Fruit fly (Drosophila melanogaster) whole organism, prepupa: ENCODE data around the gene fh.
A peak's percentile ranks its signal among the peaks of the same experiment; 100 is the strongest.

Source experiments
- CG10631 ChIP-seq: fragments of 200-800 bp; sonication (Bioruptor generic); optimal IDR thresholded peaks from 2 replicates; lab custom pipeline; 2016; ENCODE audit warnings: missing biosample characterization, missing genetic modification characterization
- CG10669 ChIP-seq: fragments of 200-800 bp; sonication (Bioruptor generic); optimal IDR thresholded peaks from 3 replicates; lab custom pipeline; 2018; ENCODE audit warnings: missing biosample characterization, mild to moderate bottlenecking, missing genetic modification characterization, moderate library complexity
- CG11294 ChIP-seq: fragments of 200-800 bp; sonication (Bioruptor generic); IDR thresholded peaks from 2 replicates; pipeline ENCODE4 v1.3.6; 2022; ENCODE audit warnings: missing biosample characterization, missing genetic modification characterization
- CG11762 ChIP-seq: fragments of 200-800 bp; sonication (Bioruptor generic); optimal IDR thresholded peaks from 3 replicates; lab custom pipeline; 2016; ENCODE audit warnings: missing biosample characterization, missing genetic modification characterization; ENCODE audit not compliant: insufficient read depth
- CG11902 ChIP-seq: fragments of 200-800 bp; sonication (Bioruptor generic); optimal IDR thresholded peaks from 3 replicates; lab custom pipeline; 2016; ENCODE audit warnings: missing biosample characterization, missing genetic modification characterization
- CG15336 ChIP-seq: fragments of 200-800 bp; sonication (Bioruptor generic); IDR thresholded peaks from 2 replicates; pipeline ENCODE4 v1.3.6; 2022; ENCODE audit warnings: missing biosample characterization, missing genetic modification characterization
- CG1621 ChIP-seq: fragments of 200-800 bp; sonication (Bioruptor generic); optimal IDR thresholded peaks from 3 replicates; lab custom pipeline; 2018; ENCODE audit warnings: missing biosample characterization, mild to moderate bottlenecking, missing genetic modification characterization
- CG16779 ChIP-seq: fragments of 200-800 bp; sonication (Bioruptor generic); optimal IDR thresholded peaks from 3 replicates; lab custom pipeline; 2017; ENCODE audit warnings: missing biosample characterization, mild to moderate bottlenecking, missing genetic modification characterization
- CG3032 ChIP-seq: fragments of 200-800 bp; optimal IDR thresholded peaks from 2 replicates; lab custom pipeline; 2019; ENCODE audit warnings: missing biosample characterization, mild to moderate bottlenecking, missing genetic modification characterization, moderate library complexity
- CG31627 ChIP-seq: fragments of 200-800 bp; sonication (Bioruptor generic); optimal IDR thresholded peaks from 3 replicates; lab custom pipeline; 2016; ENCODE audit warnings: missing biosample characterization, missing genetic modification characterization
- CG32006 ChIP-seq: fragments of 200-800 bp; sonication (Bioruptor generic); optimal IDR thresholded peaks from 3 replicates; lab custom pipeline; 2017; ENCODE audit warnings: missing biosample characterization, mild to moderate bottlenecking, missing genetic modification characterization
- CG3919 ChIP-seq: fragments of 200-800 bp; sonication (Bioruptor generic); optimal IDR thresholded peaks from 3 replicates; lab custom pipeline; 2016; ENCODE audit warnings: missing biosample characterization, missing genetic modification characterization
- CG4318 ChIP-seq: fragments of 200-800 bp; sonication (Bioruptor generic); optimal IDR thresholded peaks from 3 replicates; lab custom pipeline; 2017; ENCODE audit warnings: missing biosample characterization, mild to moderate bottlenecking, missing genetic modification characterization
- CG6276 ChIP-seq: fragments of 200-800 bp; sonication (Bioruptor generic); optimal IDR thresholded peaks from 2 replicates; lab custom pipeline; 2017; ENCODE audit warnings: missing biosample characterization, mild to moderate bottlenecking, missing genetic modification characterization
- CG6792 ChIP-seq: fragments of 200-800 bp; sonication (Bioruptor generic); optimal IDR thresholded peaks from 3 replicates; lab custom pipeline; 2016; ENCODE audit warnings: missing biosample characterization, missing genetic modification characterization
- CG6808 ChIP-seq: fragments of 200-800 bp; sonication (Bioruptor generic); optimal IDR thresholded peaks from 3 replicates; lab custom pipeline; 2017; ENCODE audit warnings: missing biosample characterization, missing genetic modification characterization, mild to moderate bottlenecking, moderate library complexity, missing genetic modification reagents
- CG7368 ChIP-seq: fragments of 200-800 bp; sonication (Bioruptor generic); optimal IDR thresholded peaks from 3 replicates; lab custom pipeline; 2016; ENCODE audit warnings: missing biosample characterization, missing genetic modification characterization
- CG8119 ChIP-seq: fragments of 200-800 bp; sonication (Bioruptor generic); IDR thresholded peaks from 3 replicates; pipeline ENCODE4 v1.3.6; 2022; ENCODE audit warnings: missing biosample characterization, missing genetic modification characterization
- CG8319 ChIP-seq: fragments of 200-800 bp; sonication (Bioruptor generic); optimal IDR thresholded peaks from 3 replicates; lab custom pipeline; 2016; ENCODE audit warnings: missing biosample characterization, missing genetic modification characterization
- CG8632 ChIP-seq: fragments of 200-800 bp; sonication (Bioruptor generic); optimal IDR thresholded peaks from 3 replicates; lab custom pipeline; 2016; ENCODE audit warnings: missing biosample characterization, missing genetic modification characterization
- CG9139 ChIP-seq: fragments of 200-800 bp; sonication (Bioruptor generic); optimal IDR thresholded peaks from 3 replicates; lab custom pipeline; 2017; ENCODE audit warnings: missing biosample characterization, mild to moderate bottlenecking, missing genetic modification characterization
- Ets21C ChIP-seq: fragments of 200-800 bp; sonication (Bioruptor generic); optimal IDR thresholded peaks from 3 replicates; lab custom pipeline; 2016; ENCODE audit warnings: missing biosample characterization, missing genetic modification characterization
- Ets96B ChIP-seq: fragments of 200-800 bp; optimal IDR thresholded peaks from 2 replicates; lab custom pipeline; 2019; ENCODE audit warnings: missing biosample characterization, mild to moderate bottlenecking, missing genetic modification characterization, moderate library complexity
- Gug ChIP-seq: fragments of 200-800 bp; sonication (Bioruptor generic); IDR thresholded peaks from 2 replicates; pipeline ENCODE4 v1.3.6; 2022; ENCODE audit warnings: missing biosample characterization, missing genetic modification characterization
- Hr38 ChIP-seq: sonication (Bioruptor generic); optimal IDR thresholded peaks from 2 replicates; lab custom pipeline; 2016; ENCODE audit warnings: missing biosample characterization, missing genetic modification characterization
- Hr4 ChIP-seq: fragments of 200-800 bp; sonication (Bioruptor generic); optimal IDR thresholded peaks from 3 replicates; lab custom pipeline; 2016; ENCODE audit warnings: missing biosample characterization, missing genetic modification characterization
- Lpt ChIP-seq: fragments of 200-800 bp; sonication (Bioruptor generic); optimal IDR thresholded peaks from 3 replicates; lab custom pipeline; 2016; ENCODE audit warnings: missing biosample characterization, missing genetic modification characterization
- Met ChIP-seq: fragments of 200-800 bp; sonication (Bioruptor generic); optimal IDR thresholded peaks from 3 replicates; lab custom pipeline; 2016; ENCODE audit warnings: missing biosample characterization, missing genetic modification characterization
- OdsH ChIP-seq: fragments of 200-800 bp; sonication (Bioruptor generic); optimal IDR thresholded peaks from 3 replicates; lab custom pipeline; 2016; ENCODE audit warnings: missing biosample characterization, missing genetic modification characterization
- Sox102F ChIP-seq: fragments of 200-800 bp; sonication (Bioruptor generic); optimal IDR thresholded peaks from 2 replicates; lab custom pipeline; 2016; ENCODE audit warnings: missing biosample characterization, mild to moderate bottlenecking, missing genetic modification characterization
- Sox14 ChIP-seq: fragments of 200-800 bp; sonication (Bioruptor generic); optimal IDR thresholded peaks from 3 replicates; lab custom pipeline; 2016; ENCODE audit warnings: missing biosample characterization, missing genetic modification characterization
- Sox15 ChIP-seq: fragments of 200-800 bp; sonication (Bioruptor generic); optimal IDR thresholded peaks from 3 replicates; lab custom pipeline; 2016; ENCODE audit warnings: missing biosample characterization, missing genetic modification characterization
- achi ChIP-seq: fragments of 200-800 bp; sonication (Bioruptor generic); optimal IDR thresholded peaks from 3 replicates; lab custom pipeline; 2016; ENCODE audit warnings: missing biosample characterization, missing genetic modification characterization
- acj6 ChIP-seq: fragments of 200-800 bp; sonication (Bioruptor generic); optimal IDR thresholded peaks from 3 replicates; lab custom pipeline; 2016; ENCODE audit warnings: missing biosample characterization, missing genetic modification characterization
- dac ChIP-seq: fragments of 200-800 bp; sonication (Bioruptor generic); optimal IDR thresholded peaks from 2 replicates; lab custom pipeline; 2017; ENCODE audit warnings: missing biosample characterization, mild to moderate bottlenecking, missing genetic modification characterization
- dsx ChIP-seq: fragments of 200-800 bp; optimal IDR thresholded peaks from 3 replicates; lab custom pipeline; 2019; ENCODE audit warnings: missing biosample characterization, mild to moderate bottlenecking, missing genetic modification characterization, moderate library complexity; ENCODE audit not compliant: poor library complexity, severe bottlenecking
- eg ChIP-seq: fragments of 200-800 bp; sonication (Bioruptor generic); IDR thresholded peaks from 3 replicates; pipeline ENCODE4 v1.3.6; 2022; ENCODE audit warnings: missing biosample characterization, missing genetic modification characterization
- esn ChIP-seq: fragments of 200-800 bp; sonication (Bioruptor generic); optimal IDR thresholded peaks from 2 replicates; lab custom pipeline; 2016; ENCODE audit warnings: missing biosample characterization, mild to moderate bottlenecking, missing genetic modification characterization, moderate library complexity
- fd59A ChIP-seq: fragments of 200-800 bp; sonication (Bioruptor generic); optimal IDR thresholded peaks from 2 replicates; lab custom pipeline; 2017; ENCODE audit warnings: missing biosample characterization, mild to moderate bottlenecking, missing genetic modification characterization, missing genetic modification reagents
- fd85E ChIP-seq: fragments of 200-800 bp; sonication (Bioruptor generic); optimal IDR thresholded peaks from 3 replicates; lab custom pipeline; 2016; ENCODE audit warnings: missing biosample characterization, missing genetic modification characterization
- fkh ChIP-seq: fragments of 200-800 bp; sonication (Bioruptor generic); optimal IDR thresholded peaks from 3 replicates; lab custom pipeline; 2017; ENCODE audit warnings: missing biosample characterization, mild to moderate bottlenecking, missing genetic modification characterization, moderate library complexity
- lz ChIP-seq: fragments of 200-800 bp; sonication (Bioruptor generic); optimal IDR thresholded peaks from 3 replicates; lab custom pipeline; 2016; ENCODE audit warnings: missing biosample characterization, missing genetic modification characterization
- net ChIP-seq: fragments of 200-800 bp; sonication (Bioruptor generic); optimal IDR thresholded peaks from 3 replicates; lab custom pipeline; 2016; ENCODE audit warnings: missing biosample characterization, missing genetic modification characterization
- pdm3 ChIP-seq: fragments of 200-800 bp; sonication (Bioruptor generic); optimal IDR thresholded peaks from 3 replicates; lab custom pipeline; 2016; ENCODE audit warnings: missing biosample characterization, missing genetic modification characterization
- salr ChIP-seq, 2 experiments: fragments of 200-800 bp; sonication (Bioruptor generic); optimal IDR thresholded peaks; 3 replicates each; lab custom pipeline; 2016 to 2018; ENCODE audit warnings: missing biosample characterization in 2 of 2, missing genetic modification characterization in 2 of 2, mild to moderate bottlenecking in 1 of 2
- ss ChIP-seq, 2 experiments: fragments of 200-800 bp; sonication (Bioruptor generic); optimal IDR thresholded peaks; 2 replicates in 1 of 2; 3 replicates in 1 of 2; lab custom pipeline; 2017 to 2018; ENCODE audit warnings: mild to moderate bottlenecking in 2 of 2, missing biosample characterization in 2 of 2, missing genetic modification characterization in 2 of 2, moderate library complexity in 1 of 2
- svp ChIP-seq: fragments of 200-800 bp; sonication (Bioruptor generic); peaks from one replicate; lab custom pipeline; 2016; ENCODE audit warnings: missing biosample characterization, missing genetic modification characterization
- topi ChIP-seq: fragments of 200-800 bp; sonication (Bioruptor generic); optimal IDR thresholded peaks from 3 replicates; lab custom pipeline; 2016; ENCODE audit warnings: missing biosample characterization, missing genetic modification characterization

Gene fh

DNA sequence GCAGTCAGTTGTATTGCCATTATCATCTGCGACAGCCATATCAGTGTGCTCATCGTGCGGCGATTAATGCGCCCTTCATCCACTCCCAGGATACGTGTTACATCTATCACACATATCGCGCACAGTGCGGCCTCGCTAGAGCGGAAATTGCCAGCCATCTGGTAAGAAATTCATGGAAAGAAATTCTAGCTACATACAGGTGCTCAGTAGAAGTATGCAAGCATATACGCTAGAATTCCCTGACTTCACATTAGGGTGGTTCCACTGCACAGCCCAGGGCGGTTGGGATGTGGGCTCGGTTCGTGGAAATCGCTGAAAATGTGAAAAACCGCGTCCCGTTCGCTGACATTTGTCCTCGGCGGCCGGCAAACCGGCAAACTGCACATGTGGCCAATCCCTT, 7.7 kb downstream of the fh start (continued):
- TF ChIP-seq CG31627 (GFP tag; lab: Kevin White, UChicago) (peak; percentile 64), CG10631 (GFP tag; lab: Kevin White, UChicago) (no peak), lz (GFP tag; lab: Kevin White, UChicago) (peak; percentile 63), CG3032 (tag; lab: Kevin White, UChicago) (peak; percentile 77), CG9139 (GFP tag; lab: Kevin White, UChicago) (peak; percentile 78), svp (GFP tag; lab: Kevin White, UChicago) (no peak), CG4318 (GFP tag; lab: Kevin White, UChicago) (no peak), CG6792 (GFP tag; lab: Kevin White, UChicago) (peak; percentile 67), Hr4 (GFP tag; lab: Kevin White, UChicago) (peak; percentile 68), CG11902 (GFP tag; lab: Kevin White, UChicago) (peak; percentile 63), CG8632 (GFP tag; lab: Kevin White, UChicago) (peak; percentile 43), achi (GFP tag; lab: Kevin White, UChicago) (peak; percentile 71), salr (GFP tag; optimal IDR thresholded peaks at IDR 0.05; lab: Kevin White, UChicago) (peak; percentile 26 to 69), Ets96B (tag; lab: Kevin White, UChicago) (peak; percentile 70), CG3919 (peak; percentile 82), fd85E (GFP tag; lab: Kevin White, UChicago) (no peak), esn (GFP tag; lab: Kevin White, UChicago) (peak; percentile 66), dsx (peak; percentile 75), Hr38 (GFP tag; lab: Kevin White, UChicago) (no peak), OdsH (peak; percentile 68), CG7368 (GFP tag; lab: Kevin White, UChicago) (peak; percentile 80), Ets21C (GFP tag; lab: Kevin White, UChicago) (peak; percentile 56), CG11294 (peak; percentile 77), Sox102F (GFP tag; lab: Kevin White, UChicago) (peak; percentile 59)

dm6 chrX:9139138-9139537, 9.7 kb downstream of the fh start:
- TF ChIP-seq CG11902 (GFP tag; lab: Kevin White, UChicago): no peak
- peak; percentile 0 for TF ChIP-seq CG32006 (GFP tag; lab: Kevin White, UChicago)
- no peak for TF ChIP-seq CG11762
- peak; percentile 45; the same call in 1 of the 2 replicates for TF ChIP-seq Gug (GFP tag; lab: Robert Waterston, UW)
- TF ChIP-seq eg: peak; percentile 32; the same call in 1 of the 3 replicates
- no peak for TF ChIP-seq Ets96B (tag; lab: Kevin White, UChicago)
- no peak for TF ChIP-seq CG11294
- TF ChIP-seq CG8119: 0 out of 3 replicates have a peak, but pooled peaks have one; percentile 17
- TF ChIP-seq Ets21C (GFP tag; lab: Kevin White, UChicago): no peak
- TF ChIP-seq CG8319: no peak
- peak; percentile 52 for TF ChIP-seq CG1621 (tag; lab: Kevin White, UChicago)
- peak; percentile 73 for TF ChIP-seq CG6276 (GFP tag; lab: Kevin White, UChicago)
- peak; percentile 47 for TF ChIP-seq net (GFP tag; lab: Kevin White, UChicago)
- TF ChIP-seq CG10669 (GFP tag; lab: Kevin White, UChicago): peak; percentile 41
- no peak for TF ChIP-seq Hr38 (GFP tag; lab: Kevin White, UChicago)
- TF ChIP-seq CG15336 (GFP tag; lab: Robert Waterston, UW): no peak
- peak; percentile 81 for TF ChIP-seq CG9139 (GFP tag; lab: Kevin White, UChicago)
- TF ChIP-seq Hr4 (GFP tag; lab: Kevin White, UChicago): no peak
- peak; percentile 81 to 85 for TF ChIP-seq ss (GFP tag; optimal IDR thresholded peaks at IDR 0.05; lab: Kevin White, UChicago)
- no peak for TF ChIP-seq topi
- no peak for TF ChIP-seq Sox102F (GFP tag; lab: Kevin White, UChicago)
- TF ChIP-seq dac (GFP tag; lab: Kevin White, UChicago): no peak
- TF ChIP-seq Sox15 (GFP tag; lab: Kevin White, UChicago): no peak
- TF ChIP-seq Sox14 (GFP tag; lab: Kevin White, UChicago): no peak
- peak; percentile 33 for TF ChIP-seq CG7368 (GFP tag; lab: Kevin White, UChicago)
- no peak for TF ChIP-seq fkh
- TF ChIP-seq pdm3 (GFP tag; lab: Kevin White, UChicago): no peak
- TF ChIP-seq fd85E (GFP tag; lab: Kevin White, UChicago): no peak
- TF ChIP-seq CG4318 (GFP tag; lab: Kevin White, UChicago): no peak
- TF ChIP-seq fd59A: no peak
- TF ChIP-seq CG6808 (GFP tag; lab: Kevin White, UChicago): peak; percentile 77
- TF ChIP-seq CG10631 (GFP tag; lab: Kevin White, UChicago): no peak
- TF ChIP-seq CG16779 (tag; lab: Kevin White, UChicago): peak; percentile 68
- no peak for TF ChIP-seq Lpt (GFP tag; lab: Kevin White, UChicago)
- TF ChIP-seq esn (GFP tag; lab: Kevin White, UChicago): no peak
- no peak for TF ChIP-seq achi (GFP tag; lab: Kevin White, UChicago)
- no peak for TF ChIP-seq acj6 (GFP tag; lab: Kevin White, UChicago)
- no peak for TF ChIP-seq Met
- TF ChIP-seq svp (GFP tag; lab: Kevin White, UChicago): no peak
